Worm (Caenorhabditis elegans) whole organism, young adult: ENCODE results near the gene T21B4.3.

Experiments
- D2030.7 ChIP-seq: fragments of 200-800 bp; sonication (Bioruptor generic); IDR thresholded peaks from 2 replicates; pipeline ENCODE4 v1.3.6; 2022; ENCODE audit warnings: missing genetic modification reagents, missing genetic modification characterization, missing compliant biosample characterization
- bed-2 ChIP-seq: fragments of 200-800 bp; sonication (Bioruptor generic); IDR thresholded peaks from 2 replicates; pipeline ENCODE4 v1.3.6; 2022; ENCODE audit warnings: missing genetic modification reagents, missing genetic modification characterization, missing compliant biosample characterization
- egrh-3 ChIP-seq: fragments of 200-800 bp; sonication (Bioruptor generic); IDR thresholded peaks from 2 replicates; pipeline ENCODE4 v1.3.6; 2022; ENCODE audit warnings: missing genetic modification reagents, missing genetic modification characterization, missing compliant biosample characterization
- him-1 ChIP-seq: sonication (generic microtip); optimal IDR thresholded peaks from 2 replicates; lab custom pipeline; 2016; ENCODE audit warnings: missing genotype, missing genetic modification reagents, missing genetic modification characterization, missing compliant biosample characterization
- hlh-12 ChIP-seq: sonication (generic microtip); optimal IDR thresholded peaks from 2 replicates; lab custom pipeline; 2016; ENCODE audit warnings: missing genetic modification characterization, missing compliant biosample characterization
- lsy-27 ChIP-seq: sonication (generic microtip); optimal IDR thresholded peaks from 2 replicates; lab custom pipeline; 2017; ENCODE audit warnings: missing genetic modification characterization, mild to moderate bottlenecking, missing compliant biosample characterization, antibody characterized with exemption, missing genotype, borderline replicate concordance; ENCODE audit not compliant: insufficient read depth
- nfya-2 ChIP-seq: fragments of 200-800 bp; sonication (Bioruptor generic); IDR thresholded peaks from 2 replicates; pipeline ENCODE4 v1.3.6; 2022; ENCODE audit warnings: missing genetic modification reagents, missing genetic modification characterization, missing compliant biosample characterization
- nhr-120 ChIP-seq: fragments of 200-800 bp; sonication (Bioruptor generic); IDR thresholded peaks from 2 replicates; pipeline ENCODE4 v1.3.6; 2022; ENCODE audit warnings: missing genetic modification characterization, missing compliant biosample characterization
- nhr-90 ChIP-seq: sonication (generic microtip); optimal IDR thresholded peaks from 2 replicates; lab custom pipeline; 2016; ENCODE audit warnings: missing genotype, mild to moderate bottlenecking, missing genetic modification characterization, missing compliant biosample characterization
- pha-4 ChIP-seq: fragments of 150-350 bp; sonication (generic microtip); optimal IDR thresholded peaks from 2 replicates; lab custom pipeline; 2014; ENCODE audit warnings: missing biosample characterization, missing genetic modification reagents, missing genetic modification characterization
- unc-130 ChIP-seq: sonication (generic microtip); optimal IDR thresholded peaks from 2 replicates; lab custom pipeline; 2016; ENCODE audit warnings: missing genetic modification reagents, missing genetic modification characterization, missing compliant biosample characterization
- ztf-18 ChIP-seq: sonication (generic microtip); optimal IDR thresholded peaks from 2 replicates; lab custom pipeline; 2016; ENCODE audit warnings: missing genotype, mild to moderate bottlenecking, missing genetic modification characterization, missing compliant biosample characterization

ce11 chrII:12467047-12467446 is 29.8 kb downstream of the T21B4.3 start, which contains the start of gene srg-16:
- TF ChIP-seq hlh-12 (tag; lab: Kevin White, UChicago) (no peak), pha-4 (tag; lab: Kevin White, UChicago) (no peak), nhr-90 (no peak), nhr-120 (GFP tag; lab: Robert Waterston, UW) (no peak), nfya-2 (no peak), bed-2 (GFP tag; lab: Robert Waterston, UW) (no peak), D2030.7 (no peak), him-1 (no peak), unc-130 (GFP tag; lab: Kevin White, UChicago) (no peak), ztf-18 (tag; lab: Kevin White, UChicago) (no peak), lsy-27 (tag; lab: Kevin White, UChicago) (no peak), egrh-3 (GFP tag; lab: Robert Waterston, UW) (no peak)
